Worm (Caenorhabditis elegans) whole organism, midembryonic: ENCODE data around the gene hrpu-1.

ENCODE experiments used
- T22C8.4 ChIP-seq: fragments of 200-800 bp; sonication (Bioruptor generic); IDR thresholded peaks from 2 replicates; pipeline ENCODE4 v1.3.6; 2022; ENCODE audit warnings: missing genetic modification characterization, missing compliant biosample characterization
- cog-1 ChIP-seq: sonication (generic microtip); optimal IDR thresholded peaks from 2 replicates; lab custom pipeline; 2016; ENCODE audit warnings: missing genetic modification characterization, missing compliant biosample characterization
- flt-1 ChIP-seq: fragments of 200-800 bp; sonication (Bioruptor generic); IDR thresholded peaks from 2 replicates; pipeline ENCODE4 v1.3.6; 2022; ENCODE audit warnings: missing genetic modification characterization, missing compliant biosample characterization
- klf-2 ChIP-seq: fragments of 200-800 bp; sonication (Bioruptor generic); conservative IDR thresholded peaks from 2 replicates; pipeline ENCODE4 v1.3.6; 2022; ENCODE audit warnings: missing genetic modification reagents, missing genetic modification characterization, missing compliant biosample characterization
- med-1 ChIP-seq: sonication (generic microtip); optimal IDR thresholded peaks from 2 replicates; lab custom pipeline; 2017; ENCODE audit warnings: missing genetic modification characterization, mild to moderate bottlenecking, missing compliant biosample characterization, antibody characterized with exemption, missing genetic modification reagents; ENCODE audit not compliant: insufficient read depth
- ref-1 ChIP-seq: fragments of 200-800 bp; sonication (Bioruptor generic); conservative IDR thresholded peaks from 2 replicates; pipeline ENCODE4 v1.3.6; 2022; ENCODE audit warnings: missing genetic modification reagents, missing genetic modification characterization, missing compliant biosample characterization
- tab-1 ChIP-seq: fragments of 200-800 bp; sonication (Bioruptor generic); IDR thresholded peaks from 2 replicates; pipeline ENCODE4 v1.3.6; 2022; ENCODE audit warnings: missing genetic modification characterization, missing compliant biosample characterization
- ztf-23 ChIP-seq: fragments of 200-800 bp; sonication (Bioruptor generic); IDR thresholded peaks from 2 replicates; pipeline ENCODE4 v1.3.6; 2022; ENCODE audit warnings: missing genetic modification reagents, missing genetic modification characterization, missing compliant biosample characterization
- ztf-29 ChIP-seq: fragments of 200-800 bp; sonication (Bioruptor generic); IDR thresholded peaks from 2 replicates; pipeline ENCODE4 v1.3.6; 2022; ENCODE audit warnings: missing genetic modification reagents, missing genetic modification characterization, missing compliant biosample characterization

hrpu-1 gene

ce11 chrIV:15025384-15025783 is 14.0 kb upstream of the hrpu-1 start, which contains the start of gene fcd-2:
Gene fcd-2 (plus strand): TSS chrIV:15025710.
- peak; percentile 12; the same call in 1 of the 2 replicates for TF ChIP-seq ztf-23 (GFP tag; lab: Robert Waterston, UW)
- no peak for TF ChIP-seq flt-1 (GFP tag; lab: Robert Waterston, UW)
- no peak for TF ChIP-seq tab-1

ce11 chrIV:15027334-15027733 is 12.1 kb upstream of the hrpu-1 start:
- no peak for TF ChIP-seq ref-1 (GFP tag; lab: Robert Waterston, UW)

ce11 chrIV:15027884-15028283 is 11.5 kb upstream of the hrpu-1 start:
- TF ChIP-seq cog-1 (tag; lab: Kevin White, UChicago) = no peak
- TF ChIP-seq med-1 (GFP tag; lab: Kevin White, UChicago) = no peak
- no peak for TF ChIP-seq flt-1 (GFP tag; lab: Robert Waterston, UW)
- TF ChIP-seq tab-1 = no peak
- no peak for TF ChIP-seq ref-1 (GFP tag; lab: Robert Waterston, UW)
- no peak for TF ChIP-seq ztf-29 (GFP tag; lab: Robert Waterston, UW)
- TF ChIP-seq T22C8.4 (GFP tag; lab: Robert Waterston, UW) = no peak
- no peak for TF ChIP-seq ztf-23 (GFP tag; lab: Robert Waterston, UW)
- no peak for TF ChIP-seq klf-2 (GFP tag; lab: Robert Waterston, UW)

- TF ChIP-seq ztf-23 (GFP tag; lab: Robert Waterston, UW) = no peak
- no peak for TF ChIP-seq ztf-29 (GFP tag; lab: Robert Waterston, UW)
- TF ChIP-seq T22C8.4 (GFP tag; lab: Robert Waterston, UW) = no peak
- TF ChIP-seq flt-1 (GFP tag; lab: Robert Waterston, UW) = no peak
- no peak for TF ChIP-seq ref-1 (GFP tag; lab: Robert Waterston, UW)
- TF ChIP-seq klf-2 (GFP tag; lab: Robert Waterston, UW) = no peak
- TF ChIP-seq med-1 (GFP tag; lab: Kevin White, UChicago) = no peak
- TF ChIP-seq tab-1 = no peak
- TF ChIP-seq cog-1 (tag; lab: Kevin White, UChicago) = no peak
Observed at ce11 chrIV:15028386-15028785, 11.0 kb upstream of the hrpu-1 start.

- no peak for TF ChIP-seq ztf-23 (GFP tag; lab: Robert Waterston, UW)
- TF ChIP-seq ztf-29 (GFP tag; lab: Robert Waterston, UW) = no peak
- TF ChIP-seq ref-1 (GFP tag; lab: Robert Waterston, UW) = no peak
- no peak for TF ChIP-seq med-1 (GFP tag; lab: Kevin White, UChicago)
- no peak for TF ChIP-seq flt-1 (GFP tag; lab: Robert Waterston, UW)
- TF ChIP-seq klf-2 (GFP tag; lab: Robert Waterston, UW) = no peak
- TF ChIP-seq tab-1 = no peak
- TF ChIP-seq cog-1 (tag; lab: Kevin White, UChicago) = no peak
- TF ChIP-seq T22C8.4 (GFP tag; lab: Robert Waterston, UW) = no peak
Observed at ce11 chrIV:15028891-15029290, 10.5 kb upstream of the hrpu-1 start, which contains the start of gene Y41E3.8. Gene Y41E3.8 (minus strand): TSS chrIV:15028978.

ce11 chrIV:15029565-15029964 is 9.9 kb upstream of the hrpu-1 start:
- no peak for TF ChIP-seq flt-1 (GFP tag; lab: Robert Waterston, UW)
- no peak for TF ChIP-seq ref-1 (GFP tag; lab: Robert Waterston, UW)
- TF ChIP-seq T22C8.4 (GFP tag; lab: Robert Waterston, UW) = no peak
- TF ChIP-seq ztf-23 (GFP tag; lab: Robert Waterston, UW) = no peak
- TF ChIP-seq cog-1 (tag; lab: Kevin White, UChicago) = no peak
- TF ChIP-seq med-1 (GFP tag; lab: Kevin White, UChicago) = no peak
- TF ChIP-seq tab-1 = no peak
- TF ChIP-seq ztf-29 (GFP tag; lab: Robert Waterston, UW) = no peak
- TF ChIP-seq klf-2 (GFP tag; lab: Robert Waterston, UW) = no peak

- TF ChIP-seq flt-1 (GFP tag; lab: Robert Waterston, UW) = no peak
- TF ChIP-seq T22C8.4 (GFP tag; lab: Robert Waterston, UW) = no peak
- no peak for TF ChIP-seq tab-1
- no peak for TF ChIP-seq med-1 (GFP tag; lab: Kevin White, UChicago)
- no peak for TF ChIP-seq cog-1 (tag; lab: Kevin White, UChicago)
- no peak for TF ChIP-seq ref-1 (GFP tag; lab: Robert Waterston, UW)
- no peak for TF ChIP-seq ztf-29 (GFP tag; lab: Robert Waterston, UW)
- no peak for TF ChIP-seq ztf-23 (GFP tag; lab: Robert Waterston, UW)
Observed at ce11 chrIV:15036974-15037373, 2.4 kb upstream of the hrpu-1 start, which contains the start of gene eef-1B.2. Gene eef-1B.2 (plus strand): TSS chrIV:15037331.

ce11 chrIV:15037492-15037891 is 1.9 kb upstream of the hrpu-1 start:
- TF ChIP-seq tab-1 (no peak), ref-1 (GFP tag; lab: Robert Waterston, UW) (no peak), klf-2 (GFP tag; lab: Robert Waterston, UW) (no peak), T22C8.4 (GFP tag; lab: Robert Waterston, UW) (no peak), ztf-23 (GFP tag; lab: Robert Waterston, UW) (no peak)

ce11 chrIV:15038821-15039220 is 595 bp upstream of the hrpu-1 start:
- peak; percentile 25; the same call in 1 of the 2 replicates for TF ChIP-seq tab-1
- no peak for TF ChIP-seq klf-2 (GFP tag; lab: Robert Waterston, UW)

- TF ChIP-seq med-1 (GFP tag; lab: Kevin White, UChicago) (no peak), T22C8.4 (GFP tag; lab: Robert Waterston, UW) (no peak), cog-1 (tag; lab: Kevin White, UChicago) (no peak), flt-1 (GFP tag; lab: Robert Waterston, UW) (no peak), ztf-29 (GFP tag; lab: Robert Waterston, UW) (no peak), ztf-23 (GFP tag; lab: Robert Waterston, UW) (no peak), ref-1 (GFP tag; lab: Robert Waterston, UW) (no peak), tab-1 (no peak), klf-2 (GFP tag; lab: Robert Waterston, UW) (no peak)
Observed at ce11 chrIV:15041124-15041523, 1.7 kb downstream of the hrpu-1 start.
